Worm (Caenorhabditis elegans): ENCODE results near the gene dpy-2.

The dpy-2 gene

DNA sequence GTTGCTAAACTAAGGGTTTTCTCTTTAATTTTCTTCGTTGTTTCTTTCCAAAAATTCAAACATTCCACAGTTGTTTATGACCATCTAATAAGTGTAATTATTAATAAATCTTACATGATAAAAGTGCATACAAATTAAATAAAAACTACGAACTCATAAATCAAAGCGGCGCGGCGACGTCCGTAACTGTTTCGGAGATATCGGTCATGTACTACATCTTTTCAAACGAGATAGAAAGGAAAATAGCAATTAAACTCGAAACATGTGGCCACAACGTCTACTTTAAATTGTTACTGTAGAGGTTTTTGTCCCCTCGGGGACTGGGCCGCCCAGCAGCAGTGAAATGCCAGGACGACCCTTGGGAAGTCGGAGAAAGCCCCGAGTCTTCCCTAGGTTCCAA is 1.8 kb downstream of the dpy-2 start:
- TF ChIP-seq ama-1 (optimal IDR thresholded peaks at IDR 0.05) (no peak), hmg-4 (GFP tag; optimal IDR thresholded peaks at IDR 0.05) (no peak), hnd-1 (tag; optimal IDR thresholded peaks at IDR 0.05) (no peak), aly-1 (tag; optimal IDR thresholded peaks at IDR 0.05) (no peak), tra-4 (tag; optimal IDR thresholded peaks at IDR 0.05) (no peak), pes-1 (GFP tag; IDR thresholded peaks at IDR 0.05) (no peak), flt-1 (GFP tag; IDR thresholded peaks at IDR 0.05) (no peak), hmbx-1 (tag; optimal IDR thresholded peaks at IDR 0.05) (no peak)

DNA sequence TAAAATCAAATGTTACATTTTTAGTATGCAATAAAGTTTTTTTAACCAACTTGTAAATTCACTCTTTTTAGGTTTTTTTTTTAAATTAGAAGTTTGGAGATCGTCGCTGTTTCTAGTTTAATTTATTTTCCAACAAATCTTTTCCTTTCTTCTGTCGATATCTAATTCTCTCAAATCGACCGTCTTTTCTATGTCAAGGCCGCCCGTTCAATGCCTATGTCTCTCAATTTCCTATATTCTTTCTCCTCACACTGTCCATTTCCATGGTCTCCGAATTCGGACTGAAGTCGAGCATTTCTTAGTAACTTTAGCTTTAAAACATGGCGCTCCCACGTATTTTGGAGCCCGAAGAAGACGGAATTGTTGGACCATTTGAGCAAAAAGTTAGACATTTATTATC is 2.5 kb downstream of the dpy-2 start, which contains the start of the genes T14B4.5 and T14B4.20:
Gene T14B4.5 (plus strand): TSS at position 226 of the 400 bp plus-strand sequence.
Gene T14B4.20 (plus strand): TSS at position 264 of the 400 bp plus-strand sequence.
- TF ChIP-seq F13C5.2 (tag; optimal IDR thresholded peaks at IDR 0.05) (no peak), ets-7 (tag; optimal IDR thresholded peaks at IDR 0.05) (no peak), ama-1 (optimal IDR thresholded peaks at IDR 0.05) (no peak), B0310.2 (tag; optimal IDR thresholded peaks at IDR 0.05) (no peak), ceh-36 (tag; optimal IDR thresholded peaks at IDR 0.05) (no peak), hnd-1 (tag; optimal IDR thresholded peaks at IDR 0.05) (no peak), scrt-1 (GFP tag; IDR thresholded peaks at IDR 0.05) (no peak), tbx-37 (GFP tag; conservative IDR thresholded peaks at IDR 0.05) (no peak), hmg-4 (GFP tag; optimal IDR thresholded peaks at IDR 0.05) (no peak), flt-1 (GFP tag; IDR thresholded peaks at IDR 0.05) (no peak), sea-1 (GFP tag; conservative IDR thresholded peaks at IDR 0.05) (no peak), tbx-11 (GFP tag; IDR thresholded peaks at IDR 0.05) (no peak), pes-1 (GFP tag; IDR thresholded peaks at IDR 0.05) (no peak), ceh-13 (GFP tag; optimal IDR thresholded peaks at IDR 0.05) (no peak), tra-4 (tag; optimal IDR thresholded peaks at IDR 0.05) (no peak), aly-1 (tag; optimal IDR thresholded peaks at IDR 0.05) (no peak), hmbx-1 (tag; optimal IDR thresholded peaks at IDR 0.05) (no peak)

- TF ChIP-seq hmbx-1 (tag; optimal IDR thresholded peaks at IDR 0.05) (no peak), F13C5.2 (tag; optimal IDR thresholded peaks at IDR 0.05) (no peak), hnd-1 (tag; optimal IDR thresholded peaks at IDR 0.05) (no peak), ets-7 (tag; optimal IDR thresholded peaks at IDR 0.05) (no peak), B0310.2 (tag; optimal IDR thresholded peaks at IDR 0.05) (no peak), ceh-13 (GFP tag; optimal IDR thresholded peaks at IDR 0.05) (no peak), ceh-36 (tag; optimal IDR thresholded peaks at IDR 0.05) (no peak), sea-1 (GFP tag; conservative IDR thresholded peaks at IDR 0.05) (no peak), tra-4 (tag; optimal IDR thresholded peaks at IDR 0.05) (no peak), pes-1 (GFP tag; IDR thresholded peaks at IDR 0.05) (no peak), flt-1 (GFP tag; IDR thresholded peaks at IDR 0.05) (no peak), ama-1 (optimal IDR thresholded peaks at IDR 0.05) (no peak)
These were observed 4.1 kb downstream of the dpy-2 start, which contains the start of gene tsp-10 for ce11 chrII:6718221-6718620. TSS of gene tsp-10 (plus strand) at chrII:6718586.

- TF ChIP-seq ceh-13 (GFP tag; optimal IDR thresholded peaks at IDR 0.05) (no peak), F13C5.2 (tag; optimal IDR thresholded peaks at IDR 0.05) (peak; percentile 3), hnd-1 (tag; optimal IDR thresholded peaks at IDR 0.05) (peak; percentile 2), hmg-4 (GFP tag; optimal IDR thresholded peaks at IDR 0.05) (peak; percentile 36), tbx-11 (GFP tag; IDR thresholded peaks at IDR 0.05) (0 out of 2 replicates have a peak, but pooled peaks have one; percentile 49), flt-1 (GFP tag; IDR thresholded peaks at IDR 0.05) (0 out of 2 replicates have a peak, but pooled peaks have one; percentile 14), tbx-37 (GFP tag; conservative IDR thresholded peaks at IDR 0.05) (peak; percentile 62), B0310.2 (tag; optimal IDR thresholded peaks at IDR 0.05) (no peak), pes-1 (GFP tag; IDR thresholded peaks at IDR 0.05) (peak; percentile 68)
These were observed 7.5 kb downstream of the dpy-2 start for ce11 chrII:6721581-6721980.

DNA sequence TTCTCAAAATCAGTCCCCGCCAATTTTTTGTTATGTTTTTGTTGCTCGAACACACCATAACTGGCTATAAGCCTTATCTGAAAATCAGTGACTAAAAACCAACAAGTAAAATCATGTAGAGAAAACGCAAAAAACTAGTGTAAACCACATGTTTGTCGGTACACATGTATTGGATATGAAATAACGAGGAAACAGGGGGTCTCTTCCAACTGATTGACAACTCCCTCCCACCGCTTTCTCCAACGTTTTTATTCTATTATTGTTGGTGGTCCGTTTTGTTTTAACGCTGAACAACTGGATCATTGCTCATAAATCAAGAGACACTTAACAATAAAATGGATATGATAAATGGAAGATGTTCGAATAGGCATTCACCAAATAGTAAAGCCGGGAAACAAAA is 12.7 kb downstream of the dpy-2 start:
- no peak for TF ChIP-seq hnd-1 (tag; optimal IDR thresholded peaks at IDR 0.05)
- TF ChIP-seq ama-1 (optimal IDR thresholded peaks at IDR 0.05), result no peak
- TF ChIP-seq ceh-36 (tag; optimal IDR thresholded peaks at IDR 0.05), result no peak
- no peak for TF ChIP-seq tra-4 (tag; optimal IDR thresholded peaks at IDR 0.05)
- TF ChIP-seq hmg-4 (GFP tag; optimal IDR thresholded peaks at IDR 0.05), result no peak
- no peak for TF ChIP-seq B0310.2 (tag; optimal IDR thresholded peaks at IDR 0.05)
- no peak for TF ChIP-seq pes-1 (GFP tag; IDR thresholded peaks at IDR 0.05)
- no peak for TF ChIP-seq ets-7 (tag; optimal IDR thresholded peaks at IDR 0.05)
- no peak for TF ChIP-seq tbx-37 (GFP tag; conservative IDR thresholded peaks at IDR 0.05)
- no peak for TF ChIP-seq flt-1 (GFP tag; IDR thresholded peaks at IDR 0.05)
- no peak for TF ChIP-seq aly-1 (tag; optimal IDR thresholded peaks at IDR 0.05)
- TF ChIP-seq F13C5.2 (tag; optimal IDR thresholded peaks at IDR 0.05), result no peak
- TF ChIP-seq tbx-11 (GFP tag; IDR thresholded peaks at IDR 0.05), result no peak
- no peak for TF ChIP-seq scrt-1 (GFP tag; IDR thresholded peaks at IDR 0.05)
- no peak for TF ChIP-seq hmbx-1 (tag; optimal IDR thresholded peaks at IDR 0.05)
- no peak for TF ChIP-seq ceh-13 (GFP tag; optimal IDR thresholded peaks at IDR 0.05)

ce11 chrII:6729331-6729730 is 15.2 kb downstream of the dpy-2 start, which contains the start of gene T14B4.8:
TSS of gene T14B4.8 (minus strand) at chrII:6729390.
- TF ChIP-seq ceh-13 (GFP tag; optimal IDR thresholded peaks at IDR 0.05) (no peak), hmg-4 (GFP tag; optimal IDR thresholded peaks at IDR 0.05) (no peak), ets-7 (tag; optimal IDR thresholded peaks at IDR 0.05) (no peak), ama-1 (optimal IDR thresholded peaks at IDR 0.05) (no peak), F13C5.2 (tag; optimal IDR thresholded peaks at IDR 0.05) (no peak), tbx-37 (GFP tag; conservative IDR thresholded peaks at IDR 0.05) (no peak), hnd-1 (tag; optimal IDR thresholded peaks at IDR 0.05) (no peak), B0310.2 (tag; optimal IDR thresholded peaks at IDR 0.05) (no peak), ceh-36 (tag; optimal IDR thresholded peaks at IDR 0.05) (no peak), tbx-11 (GFP tag; IDR thresholded peaks at IDR 0.05) (no peak), tra-4 (tag; optimal IDR thresholded peaks at IDR 0.05) (no peak), hmbx-1 (tag; optimal IDR thresholded peaks at IDR 0.05) (no peak), pes-1 (GFP tag; IDR thresholded peaks at IDR 0.05) (no peak), flt-1 (GFP tag; IDR thresholded peaks at IDR 0.05) (no peak), aly-1 (tag; optimal IDR thresholded peaks at IDR 0.05) (no peak)

- TF ChIP-seq hnd-1 (tag; optimal IDR thresholded peaks at IDR 0.05) (no peak), ceh-36 (tag; optimal IDR thresholded peaks at IDR 0.05) (no peak), aly-1 (tag; optimal IDR thresholded peaks at IDR 0.05) (no peak), ceh-13 (GFP tag; optimal IDR thresholded peaks at IDR 0.05) (no peak), flt-1 (GFP tag; IDR thresholded peaks at IDR 0.05) (no peak), ama-1 (optimal IDR thresholded peaks at IDR 0.05) (no peak), hmbx-1 (tag; optimal IDR thresholded peaks at IDR 0.05) (no peak)
These were observed 19.6 kb downstream of the dpy-2 start, which contains the start of gene T14B4.9 for ce11 chrII:6733718-6734117. TSS of gene T14B4.9 (minus strand) at chrII:6733818.
